Worm (Caenorhabditis elegans) whole organism, L4 larva: ENCODE measurements around the gene dif-1.

Source experiments
- F26F4.8 ChIP-seq: fragments of 200-800 bp; sonication (Bioruptor generic); conservative IDR thresholded peaks from 2 replicates; pipeline ENCODE4 v1.3.6; 2022; ENCODE audit warnings: missing genetic modification characterization, missing compliant biosample characterization
- F49E8.2 ChIP-seq: sonication (generic microtip); optimal IDR thresholded peaks from 2 replicates; lab custom pipeline; 2016; ENCODE audit warnings: missing compliant biosample characterization, mild to moderate bottlenecking, missing genetic modification characterization, borderline replicate concordance
- T20F7.1 ChIP-seq: fragments of 200-800 bp; sonication (Bioruptor generic); optimal IDR thresholded peaks from 2 replicates; lab custom pipeline; 2018; ENCODE audit warnings: mild to moderate bottlenecking, missing genetic modification characterization, missing compliant biosample characterization
- T26A8.4 ChIP-seq: fragments of 200-800 bp; sonication (Bioruptor generic); IDR thresholded peaks from 2 replicates; pipeline ENCODE4 v1.3.6; 2022; ENCODE audit warnings: missing genetic modification characterization, missing compliant biosample characterization
- Y105C5A.15 ChIP-seq: fragments of 200-800 bp; sonication (Bioruptor generic); IDR thresholded peaks from 2 replicates; pipeline ENCODE4 v1.3.6; 2022; ENCODE audit warnings: missing genetic modification characterization, missing compliant biosample characterization
- Y48G9A.11 ChIP-seq: fragments of 200-800 bp; sonication (Bioruptor generic); IDR thresholded peaks from 2 replicates; pipeline ENCODE4 v1.3.6; 2022; ENCODE audit warnings: missing genetic modification reagents, missing genetic modification characterization, missing compliant biosample characterization
- aha-1 ChIP-seq: fragments of 150-350 bp; peaks from one replicate; lab custom pipeline; 2014; ENCODE audit warnings: missing biosample characterization, missing genetic modification characterization
- ama-1 ChIP-seq: fragments of 150-350 bp; optimal IDR thresholded peaks from 2 replicates; lab custom pipeline; 2014; ENCODE audit warnings: inconsistent platforms, mixed read lengths
- arid-1 ChIP-seq: fragments of 200-800 bp; sonication (Bioruptor generic); conservative IDR thresholded peaks from 2 replicates; pipeline ENCODE4 v1.3.6; 2022; ENCODE audit warnings: missing genetic modification reagents, missing genetic modification characterization, missing compliant biosample characterization
- attf-4 ChIP-seq: sonication (generic microtip); optimal IDR thresholded peaks from 3 replicates; lab custom pipeline; 2017; ENCODE audit warnings: missing biosample characterization, missing genetic modification characterization
- ceh-20 ChIP-seq: fragments of 200-800 bp; sonication (Bioruptor generic); IDR thresholded peaks from 2 replicates; pipeline ENCODE4 v1.3.6; 2022; ENCODE audit warnings: missing genetic modification reagents, missing genetic modification characterization, missing compliant biosample characterization
- ceh-28 ChIP-seq: fragments of 150-350 bp; optimal IDR thresholded peaks from 2 replicates; lab custom pipeline; 2014; ENCODE audit warnings: missing biosample characterization, missing genetic modification reagents, missing genetic modification characterization
- ceh-62 ChIP-seq: sonication (generic microtip); optimal IDR thresholded peaks from 2 replicates; lab custom pipeline; 2017; ENCODE audit warnings: missing biosample characterization, missing genetic modification characterization
- ces-1 ChIP-seq: fragments of 150-350 bp; sonication (generic microtip); optimal IDR thresholded peaks from 4 replicates; lab custom pipeline; 2014; ENCODE audit warnings: missing biosample characterization, missing genetic modification reagents, missing genetic modification characterization
- cey-2 ChIP-seq: sonication (generic microtip); optimal IDR thresholded peaks from 3 replicates; lab custom pipeline; 2017; ENCODE audit warnings: missing genetic modification characterization, mild to moderate bottlenecking, missing compliant biosample characterization, antibody characterized with exemption, borderline replicate concordance; ENCODE audit not compliant: insufficient read depth
- daf-19 ChIP-seq: fragments of 200-800 bp; sonication (Bioruptor generic); conservative IDR thresholded peaks from 2 replicates; pipeline ENCODE4 v1.3.6; 2022; ENCODE audit warnings: missing genetic modification characterization, missing compliant biosample characterization
- dmd-8 ChIP-seq: fragments of 200-800 bp; sonication (Bioruptor generic); IDR thresholded peaks from 2 replicates; pipeline ENCODE4 v1.3.6; 2022; ENCODE audit warnings: missing genetic modification characterization, missing compliant biosample characterization
- dpl-1 ChIP-seq: fragments of 150-350 bp; optimal IDR thresholded peaks from 2 replicates; lab custom pipeline; 2014; ENCODE audit warnings: missing biosample characterization, missing genetic modification reagents, missing genetic modification characterization
- dve-1 ChIP-seq: sonication (generic microtip); optimal IDR thresholded peaks from 2 replicates; lab custom pipeline; 2017; ENCODE audit warnings: antibody characterized with exemption, mild to moderate bottlenecking, missing genetic modification characterization, missing compliant biosample characterization; ENCODE audit not compliant: insufficient read depth
- egl-43 ChIP-seq: fragments of 200-800 bp; sonication (Bioruptor generic); IDR thresholded peaks from 2 replicates; pipeline ENCODE4 v1.3.6; 2022; ENCODE audit warnings: missing genetic modification reagents, missing genetic modification characterization, missing compliant biosample characterization
- fkh-10 ChIP-seq: fragments of 150-350 bp; optimal IDR thresholded peaks from 2 replicates; lab custom pipeline; 2014; ENCODE audit warnings: missing biosample characterization, missing genetic modification reagents, missing genetic modification characterization
- lim-7 ChIP-seq: fragments of 200-800 bp; sonication (Bioruptor generic); IDR thresholded peaks from 2 replicates; pipeline ENCODE4 v1.3.6; 2022; ENCODE audit warnings: missing genetic modification characterization, missing compliant biosample characterization
- lin-29 ChIP-seq: fragments of 200-800 bp; sonication (Bioruptor generic); IDR thresholded peaks from 2 replicates; pipeline ENCODE4 v1.3.6; 2022; ENCODE audit warnings: missing genetic modification reagents, missing genetic modification characterization, missing compliant biosample characterization
- lin-38 ChIP-seq: fragments of 200-800 bp; sonication (Bioruptor generic); IDR thresholded peaks from 2 replicates; pipeline ENCODE4 v1.3.6; 2022; ENCODE audit warnings: missing genetic modification reagents, missing genetic modification characterization, missing compliant biosample characterization
- lir-3 ChIP-seq: sonication (generic microtip); optimal IDR thresholded peaks from 2 replicates; lab custom pipeline; 2016; ENCODE audit warnings: mild to moderate bottlenecking, missing genetic modification characterization, missing compliant biosample characterization
- lsy-2 ChIP-seq, 2 experiments: fragments of 150-350 bp in 1 of 2; sonication (generic microtip) in 1 of 2; optimal IDR thresholded peaks; 2 replicates each; lab custom pipeline; 2014 to 2017; ENCODE audit warnings: missing biosample characterization in 2 of 2, missing genetic modification characterization in 2 of 2
- mdl-1 ChIP-seq, 2 experiments: fragments of 150-350 bp in 1 of 2; sonication (generic microtip) in 1 of 2; optimal IDR thresholded peaks; 2 replicates each; lab custom pipeline; 2014 to 2017; ENCODE audit warnings: missing biosample characterization in 2 of 2, missing genetic modification characterization in 2 of 2
- mep-1 ChIP-seq: fragments of 150-350 bp; sonication (generic microtip); optimal IDR thresholded peaks from 3 replicates; lab custom pipeline; 2014; ENCODE audit warnings: missing biosample characterization, missing genetic modification characterization
- mes-2 ChIP-seq: sonication (generic microtip); optimal IDR thresholded peaks from 2 replicates; lab custom pipeline; 2016; ENCODE audit warnings: missing genotype, mild to moderate bottlenecking, missing genetic modification characterization, missing compliant biosample characterization; ENCODE audit not compliant: poor library complexity, severe bottlenecking
- mxl-2 ChIP-seq: fragments of 200-800 bp; sonication (Bioruptor generic); conservative IDR thresholded peaks from 2 replicates; pipeline ENCODE4 v1.3.6; 2022; ENCODE audit warnings: missing genetic modification reagents, missing genetic modification characterization, missing compliant biosample characterization
- nhr-41 ChIP-seq: fragments of 200-800 bp; sonication (Bioruptor generic); IDR thresholded peaks from 2 replicates; pipeline ENCODE4 v1.3.6; 2022; ENCODE audit warnings: missing genetic modification reagents, missing genetic modification characterization, missing compliant biosample characterization
- nhr-42 ChIP-seq: fragments of 200-800 bp; sonication (Bioruptor generic); IDR thresholded peaks from 2 replicates; pipeline ENCODE4 v1.3.6; 2022; ENCODE audit warnings: missing genetic modification characterization, missing compliant biosample characterization
- nhr-76 ChIP-seq: fragments of 150-350 bp; optimal IDR thresholded peaks from 2 replicates; lab custom pipeline; 2014; ENCODE audit warnings: missing biosample characterization, missing genetic modification characterization
- nhr-77 ChIP-seq: fragments of 150-350 bp; optimal IDR thresholded peaks from 2 replicates; lab custom pipeline; 2014; ENCODE audit warnings: missing biosample characterization, missing genetic modification characterization
- pha-4 ChIP-seq, 2 experiments: fragments of 150-350 bp in 1 of 2; fragments of 200-800 bp in 1 of 2; sonication (Bioruptor generic) in 1 of 2; IDR thresholded peaks in 1 of 2; optimal IDR thresholded peaks in 1 of 2; 2 replicates each; pipeline versions ENCODE4 v1.3.6 to Lab custom; 2014 to 2022; ENCODE audit warnings: missing genetic modification characterization in 2 of 2, missing genetic modification reagents in 2 of 2, missing biosample characterization in 1 of 2, missing compliant biosample characterization in 1 of 2
- rbr-2 ChIP-seq: sonication (generic microtip); optimal IDR thresholded peaks from 2 replicates; lab custom pipeline; 2016; ENCODE audit warnings: missing genotype, missing genetic modification characterization, missing compliant biosample characterization
- sdz-12 ChIP-seq: fragments of 200-800 bp; sonication (Bioruptor generic); optimal IDR thresholded peaks from 2 replicates; lab custom pipeline; 2018; ENCODE audit warnings: mild to moderate bottlenecking, missing genetic modification characterization, missing compliant biosample characterization
- set-16 ChIP-seq: fragments of 200-800 bp; sonication (Bioruptor generic); IDR thresholded peaks from 2 replicates; pipeline ENCODE4 v1.3.6; 2022; ENCODE audit warnings: missing genetic modification reagents, missing genetic modification characterization, missing compliant biosample characterization
- skn-1 ChIP-seq: fragments of 150-350 bp; optimal IDR thresholded peaks from 2 replicates; lab custom pipeline; 2014; ENCODE audit warnings: missing biosample characterization, missing genetic modification characterization
- snpc-1.2 ChIP-seq: fragments of 200-800 bp; sonication (Bioruptor generic); IDR thresholded peaks from 2 replicates; pipeline ENCODE4 v1.3.6; 2022; ENCODE audit warnings: missing genetic modification reagents, missing genetic modification characterization, missing compliant biosample characterization
- snpc-4 ChIP-seq: fragments of 150-350 bp; optimal IDR thresholded peaks from 2 replicates; lab custom pipeline; 2014; ENCODE audit warnings: missing biosample characterization, missing genetic modification characterization
- unc-130 ChIP-seq: sonication (generic microtip); optimal IDR thresholded peaks from 2 replicates; lab custom pipeline; 2016; ENCODE audit warnings: missing genetic modification reagents, missing genetic modification characterization, missing compliant biosample characterization
- unc-62 ChIP-seq, 3 experiments: fragments of 150-350 bp in 1 of 3; sonication (generic microtip); optimal IDR thresholded peaks in 2 of 3; peaks in 1 of 3; 1 replicate in 1 of 3; 2 replicates in 2 of 3; lab custom pipeline; 2014 to 2017; ENCODE audit warnings: missing biosample characterization in 3 of 3, missing genetic modification characterization in 3 of 3, missing genetic modification reagents in 3 of 3, missing genotype in 1 of 3
- zfp-2 ChIP-seq: sonication (generic microtip); optimal IDR thresholded peaks from 2 replicates; lab custom pipeline; 2016; ENCODE audit warnings: mild to moderate bottlenecking, missing genetic modification characterization, missing compliant biosample characterization
- ztf-7 ChIP-seq: fragments of 150-350 bp; optimal IDR thresholded peaks from 2 replicates; lab custom pipeline; 2014; ENCODE audit warnings: missing biosample characterization, missing genetic modification characterization

Gene dif-1

ce11 chrIV:7561614-7562142 lies 8.9 kb upstream of the dif-1 start, which contains the start of gene ima-3 (continued):
- no peak for TF ChIP-seq pha-4 (GFP tag; IDR thresholded peaks at IDR 0.05; lab: Robert Waterston, UW)
- no peak for TF ChIP-seq pha-4 (tag; optimal IDR thresholded peaks at IDR 0.05; lab: Kevin White, UChicago)
- no peak for TF ChIP-seq lir-3 (tag; lab: Kevin White, UChicago)
- TF ChIP-seq Y105C5A.15 (GFP tag; lab: Robert Waterston, UW), result no peak
- TF ChIP-seq fkh-10 (GFP tag; lab: Kevin White, UChicago), result peak; percentile 31
- TF ChIP-seq aha-1 (tag; lab: Kevin White, UChicago), result no peak
- TF ChIP-seq mes-2 (tag; lab: Kevin White, UChicago), result peak; percentile 72
- TF ChIP-seq rbr-2, result no peak
- no peak for TF ChIP-seq nhr-42
- TF ChIP-seq ceh-28 (tag; lab: Kevin White, UChicago), result no peak
- no peak for TF ChIP-seq snpc-4 (tag; lab: Kevin White, UChicago)
- TF ChIP-seq ceh-62 (tag; lab: Kevin White, UChicago), result no peak
- peak; percentile 51 for TF ChIP-seq mep-1 (tag; lab: Kevin White, UChicago)
- no peak for TF ChIP-seq mdl-1 (tag; optimal IDR thresholded peaks at IDR 0.05; lab: Kevin White, UChicago)
- TF ChIP-seq zfp-2, result no peak
- no peak for TF ChIP-seq skn-1
- TF ChIP-seq egl-43, result no peak
- TF ChIP-seq attf-4, result no peak
- peak; percentile 18 for TF ChIP-seq unc-130 (GFP tag; lab: Kevin White, UChicago)
- no peak for TF ChIP-seq ztf-7 (tag; lab: Kevin White, UChicago)
- no peak for TF ChIP-seq nhr-41
- no peak for TF ChIP-seq ces-1
- no peak for TF ChIP-seq F49E8.2 (tag; lab: Kevin White, UChicago)
- TF ChIP-seq lsy-2 (tag; optimal IDR thresholded peaks at IDR 0.05; lab: Kevin White, UChicago), result peak in 1 of 2 experiments; percentile 62
- no peak for TF ChIP-seq lim-7 (GFP tag; lab: Robert Waterston, UW)
- no peak for TF ChIP-seq cey-2 (tag; lab: Kevin White, UChicago)
- TF ChIP-seq nhr-76 (tag; lab: Kevin White, UChicago), result no peak

ce11 chrIV:7559237-7559636 lies 6.4 kb upstream of the dif-1 start:
- TF ChIP-seq lin-38 (peak; percentile 6; the same call in 1 of the 2 replicates), nhr-77 (tag; lab: Kevin White, UChicago) (no peak), pha-4 (GFP tag; IDR thresholded peaks at IDR 0.05; lab: Robert Waterston, UW) (no peak), pha-4 (tag; optimal IDR thresholded peaks at IDR 0.05; lab: Kevin White, UChicago) (no peak), arid-1 (0 out of 2 replicates have a peak, but pooled peaks have one; percentile 21), skn-1 (no peak)

- TF ChIP-seq snpc-1.2 (GFP tag; lab: Robert Waterston, UW) (0 out of 2 replicates have a peak, but pooled peaks have one; percentile 15), ama-1 (lab: Kevin White, UChicago) (peak; percentile 54), T20F7.1 (GFP tag; lab: Kevin White, UChicago) (no peak), ceh-20 (no peak), daf-19 (no peak)
Observed at ce11 chrIV:7558653-7559052, 5.8 kb upstream of the dif-1 start.

ce11 chrIV:7556265-7556866 lies 3.6 kb upstream of the dif-1 start, which contains the start of the genes F49E8.7, F49E8.8 and nprl-2:
F49E8.7 (minus strand) TSS chrIV:7556365.
F49E8.8 (plus strand) TSS chrIV:7556637.
nprl-2 (plus strand) TSS chrIV:7556816.
- TF ChIP-seq F26F4.8 (no peak), Y48G9A.11 (GFP tag; lab: Robert Waterston, UW) (no peak), lin-29 (GFP tag; lab: Robert Waterston, UW) (no peak), ces-1 (no peak), mxl-2 (GFP tag; lab: Robert Waterston, UW) (no peak), set-16 (GFP tag; lab: Robert Waterston, UW) (no peak), dpl-1 (GFP tag; lab: Kevin White, UChicago) (no peak), snpc-1.2 (GFP tag; lab: Robert Waterston, UW) (no peak), lin-38 (no peak), dmd-8 (GFP tag; lab: Robert Waterston, UW) (no peak), T26A8.4 (GFP tag; lab: Robert Waterston, UW) (no peak), sdz-12 (no peak), mep-1 (tag; lab: Kevin White, UChicago) (no peak), unc-62 (GFP tag; optimal IDR thresholded peaks at IDR 0.05 in 1 of 2; lab: Kevin White, UChicago) (no peak), unc-62 (tag; optimal IDR thresholded peaks at IDR 0.05; lab: Kevin White, UChicago) (no peak), ama-1 (lab: Kevin White, UChicago) (no peak), dve-1 (tag; lab: Kevin White, UChicago) (no peak)
